Fruit fly (Drosophila melanogaster): ENCODE data around the gene RpL34a.

Gene RpL34a

DNA sequence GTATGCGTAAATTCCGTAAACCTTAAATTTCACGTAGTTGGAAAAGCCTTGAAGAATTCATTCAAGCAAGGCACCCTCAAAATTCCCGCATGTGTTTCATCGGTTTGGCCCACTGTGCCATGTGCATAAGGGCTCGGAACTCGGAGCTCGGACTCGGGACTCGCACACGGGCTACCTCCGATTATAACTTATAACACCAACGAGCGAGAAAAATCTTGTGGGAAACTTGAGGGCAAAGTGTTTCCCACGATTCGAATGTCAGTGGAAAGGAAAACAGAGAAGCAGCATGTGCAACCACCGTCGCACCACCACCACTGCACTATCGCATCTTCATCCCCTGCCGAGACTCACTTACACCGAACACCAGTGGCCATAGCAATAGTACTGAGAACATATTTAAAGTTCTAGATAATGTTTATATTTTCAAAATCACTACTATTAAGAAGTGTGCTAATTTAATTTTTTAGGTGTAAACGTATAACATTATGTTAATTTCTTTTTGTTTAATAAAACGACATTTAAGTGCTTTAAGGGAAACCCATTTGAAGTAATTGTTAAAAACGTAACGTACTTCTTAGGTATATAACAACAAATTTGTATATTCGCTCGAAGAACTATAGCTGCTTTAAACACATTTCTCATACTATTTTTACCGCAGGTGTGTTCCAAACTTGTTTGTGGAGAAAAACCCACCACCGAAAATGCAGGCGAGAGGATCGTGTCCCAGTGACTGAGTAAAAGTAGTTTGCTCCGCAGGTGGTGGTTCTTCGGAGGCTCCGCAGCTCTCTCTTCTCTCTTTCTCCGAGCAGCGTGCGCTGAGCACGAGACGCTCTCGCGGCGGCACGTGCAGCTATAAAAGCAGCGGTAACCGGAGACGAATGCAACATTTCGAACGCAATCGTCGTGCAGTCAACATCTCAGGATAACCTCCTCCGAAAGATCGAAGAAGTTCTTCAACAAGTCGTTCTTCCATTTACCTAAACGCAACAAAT is 22.6 kb downstream of the RpL34a start (continued):
- TF ChIP-seq Chrac-16 (GFP tag; optimal IDR thresholded peaks at IDR 0.05) (peak; percentile 86), sqz (GFP tag; optimal IDR thresholded peaks at IDR 0.05) (peak; percentile 95), gt (GFP tag; IDR thresholded peaks at IDR 0.05) (peak; percentile 63; the same call in 1 of the 2 replicates), CG3407 (GFP tag; optimal IDR thresholded peaks at IDR 0.05) (peak; percentile 90), tio (GFP tag; optimal IDR thresholded peaks at IDR 0.05) (peak; percentile 82), Drgx (GFP tag; IDR thresholded peaks at IDR 0.05) (peak; percentile 25; the same call in 1 of the 2 replicates), CG15514 (GFP tag; optimal IDR thresholded peaks at IDR 0.05) (no peak), Hr51 (GFP tag; optimal IDR thresholded peaks at IDR 0.05) (peak; percentile 33 to 74), CG1603 (tag; optimal IDR thresholded peaks at IDR 0.05) (peak; percentile 70), zfh1 (GFP tag; IDR thresholded peaks at IDR 0.05) (no peak; the same call in none of the 3 replicates), CG5245 (GFP tag; optimal IDR thresholded peaks at IDR 0.05) (peak; percentile 52), Pdp1 (GFP tag; optimal IDR thresholded peaks at IDR 0.05) (peak; percentile 70 to 71), CG6791 (GFP tag; IDR thresholded peaks at IDR 0.05; ENCODE audit: partially characterized antibody) (peak; percentile 67; the same call in 2 of the 3 replicates), CG17829 (tag; optimal IDR thresholded peaks at IDR 0.05) (peak; percentile 98), dpn (GFP tag; optimal IDR thresholded peaks at IDR 0.05) (peak; percentile 60 to 65), tgo (GFP tag; IDR thresholded peaks at IDR 0.05) (peak; percentile 54; the same call in 2 of the 3 replicates), HHEX (GFP tag; optimal IDR thresholded peaks at IDR 0.05) (peak; percentile 77), CG1024 (GFP tag; IDR thresholded peaks at IDR 0.05) (peak; percentile 15; the same call in 1 of the 2 replicates), CG14014 (GFP tag; IDR thresholded peaks at IDR 0.05) (no peak), Lhr (GFP tag; optimal IDR thresholded peaks at IDR 0.05) (peak; percentile 86), sna (GFP tag; IDR thresholded peaks at IDR 0.05; ENCODE audit: partially characterized antibody) (no peak), Mad (GFP tag; optimal IDR thresholded peaks at IDR 0.05) (peak; percentile 64), nmo (GFP tag; optimal IDR thresholded peaks at IDR 0.05) (peak; percentile 98), sd (tag; optimal IDR thresholded peaks at IDR 0.05) (peak; percentile 21), Hr78 (GFP tag; optimal IDR thresholded peaks at IDR 0.05) (peak in 1 of 2 experiments; percentile 92), CG18764 (GFP tag; optimal IDR thresholded peaks at IDR 0.05) (peak; percentile 61), B-H2 (GFP tag; optimal IDR thresholded peaks at IDR 0.05) (no peak), ttk (GFP tag; IDR thresholded peaks at IDR 0.05) (peak; percentile 45; the same call in 1 of the 2 replicates), Bgb (GFP tag; IDR thresholded peaks at IDR 0.05; ENCODE audit: partially characterized antibody) (0 out of 2 replicates have a peak, but pooled peaks have one; percentile 9), slbo (GFP tag; IDR thresholded peaks at IDR 0.05) (no peak), Spps (tag; optimal IDR thresholded peaks at IDR 0.05) (peak; percentile 98), CG7928 (GFP tag; optimal IDR thresholded peaks at IDR 0.05) (no peak), seq (GFP tag; IDR thresholded peaks at IDR 0.05) (peak; percentile 49), CG2129 (GFP tag; IDR thresholded peaks at IDR 0.05; ENCODE audit: partially characterized antibody) (no peak), bbx (GFP tag; IDR thresholded peaks at IDR 0.05; ENCODE audit: partially characterized antibody) (0 out of 2 replicates have a peak, but pooled peaks have one; percentile 40), NC2α (GFP tag; optimal IDR thresholded peaks at IDR 0.05) (peak; percentile 12), CG7556 (GFP tag; optimal IDR thresholded peaks at IDR 0.05) (peak; percentile 97), CG16815 (GFP tag; optimal IDR thresholded peaks at IDR 0.05) (peak; percentile 94), wdn (GFP tag; IDR thresholded peaks at IDR 0.05) (no peak), CG17802 (tag; optimal IDR thresholded peaks at IDR 0.05) (peak; percentile 64), onecut (GFP tag; IDR thresholded peaks at IDR 0.05) (peak; percentile 83), wor (GFP tag; IDR thresholded peaks at IDR 0.05) (0 out of 2 replicates have a peak, but pooled peaks have one; percentile 48), CG10209 (GFP tag; optimal IDR thresholded peaks at IDR 0.05) (peak; percentile 90), CG33213 (GFP tag; optimal IDR thresholded peaks at IDR 0.05) (peak; percentile 47), CG6765 (GFP tag; optimal IDR thresholded peaks at IDR 0.05) (no peak), CkIIα-i1 (GFP tag; IDR thresholded peaks at IDR 0.05) (no peak)
